Fruit fly (Drosophila melanogaster) whole organism, embryonic: ENCODE results near the gene CG34138.

Source experiments
- Ada2b ChIP-seq: fragments of 200-800 bp; sonication (Bioruptor generic); IDR thresholded peaks from 2 replicates; pipeline ENCODE4 v1.3.6; 2022; ENCODE audit warnings: missing biosample characterization, missing genetic modification characterization
- Adf1 ChIP-seq: fragments of 200-800 bp; sonication (Bioruptor generic); IDR thresholded peaks from 2 replicates; pipeline ENCODE4 v1.3.6; 2022; ENCODE audit warnings: missing biosample characterization, missing genetic modification characterization
- Atf6 ChIP-seq: fragments of 200-800 bp; sonication (Bioruptor generic); IDR thresholded peaks from 2 replicates; pipeline ENCODE4 v1.3.6; 2022; ENCODE audit warnings: missing biosample characterization, missing genetic modification characterization
- Bdp1 ChIP-seq: fragments of 200-800 bp; sonication (Bioruptor generic); optimal IDR thresholded peaks from 3 replicates; lab custom pipeline; 2016; ENCODE audit warnings: missing biosample characterization, missing genetic modification characterization
- CG10147 ChIP-seq: fragments of 200-800 bp; sonication (Bioruptor generic); optimal IDR thresholded peaks from 2 replicates; lab custom pipeline; 2019; ENCODE audit warnings: missing biosample characterization, mild to moderate bottlenecking, missing genetic modification characterization, moderate library complexity
- CG10979 ChIP-seq: fragments of 200-800 bp; sonication (Bioruptor generic); optimal IDR thresholded peaks from 2 replicates; lab custom pipeline; 2018; ENCODE audit warnings: missing biosample characterization, mild to moderate bottlenecking, missing genetic modification characterization, moderate library complexity
- CG11093 ChIP-seq: fragments of 200-800 bp; sonication (Bioruptor generic); IDR thresholded peaks from 3 replicates; pipeline ENCODE4 v1.3.6; 2022; ENCODE audit warnings: missing biosample characterization, missing genetic modification characterization
- CG11456 ChIP-seq: fragments of 200-800 bp; sonication (Bioruptor generic); IDR thresholded peaks from 3 replicates; pipeline ENCODE4 v1.3.6; 2022; ENCODE audit warnings: missing biosample characterization, missing genetic modification characterization
- CG11504 ChIP-seq: fragments of 200-800 bp; sonication (Bioruptor generic); optimal IDR thresholded peaks from 3 replicates; lab custom pipeline; 2019; ENCODE audit warnings: missing biosample characterization, mild to moderate bottlenecking, missing genetic modification characterization, moderate library complexity
- CG13894 ChIP-seq: fragments of 200-800 bp; sonication (Bioruptor generic); optimal IDR thresholded peaks from 3 replicates; lab custom pipeline; 2018; ENCODE audit warnings: missing biosample characterization, mild to moderate bottlenecking, missing genetic modification characterization, moderate library complexity
- CG14441 ChIP-seq: fragments of 200-800 bp; sonication (Bioruptor generic); IDR thresholded peaks from 2 replicates; pipeline ENCODE4 v1.3.6; 2022; ENCODE audit warnings: missing biosample characterization, missing genetic modification characterization
- CG15011 ChIP-seq: fragments of 200-800 bp; sonication (Bioruptor generic); optimal IDR thresholded peaks from 3 replicates; lab custom pipeline; 2018; ENCODE audit warnings: missing biosample characterization, mild to moderate bottlenecking, missing genetic modification characterization
- CG2116 ChIP-seq: fragments of 200-800 bp; sonication (Bioruptor generic); optimal IDR thresholded peaks from 3 replicates; lab custom pipeline; 2018; ENCODE audit warnings: missing biosample characterization, mild to moderate bottlenecking, missing genetic modification characterization
- CG2875 ChIP-seq: fragments of 200-800 bp; sonication (Bioruptor generic); optimal IDR thresholded peaks from 2 replicates; lab custom pipeline; 2017; ENCODE audit warnings: missing biosample characterization, mild to moderate bottlenecking, missing genetic modification characterization, missing genetic modification reagents
- CG34376 ChIP-seq: fragments of 200-800 bp; sonication (Bioruptor generic); optimal IDR thresholded peaks from 2 replicates; lab custom pipeline; 2018; ENCODE audit warnings: missing biosample characterization, mild to moderate bottlenecking, missing genetic modification characterization
- CG3838 ChIP-seq: fragments of 200-800 bp; sonication (Bioruptor generic); optimal IDR thresholded peaks from 3 replicates; lab custom pipeline; 2016; ENCODE audit warnings: missing biosample characterization, missing genetic modification characterization
- CG5180 ChIP-seq: fragments of 200-800 bp; sonication (Bioruptor generic); optimal IDR thresholded peaks from 3 replicates; lab custom pipeline; 2017; ENCODE audit warnings: missing biosample characterization, missing genetic modification characterization, mild to moderate bottlenecking, moderate library complexity, missing genetic modification reagents
- CG8089 ChIP-seq: fragments of 200-800 bp; sonication (Bioruptor generic); optimal IDR thresholded peaks from 3 replicates; lab custom pipeline; 2016; ENCODE audit warnings: missing biosample characterization, missing genetic modification characterization
- CG8765 ChIP-seq: fragments of 200-800 bp; sonication (Bioruptor generic); IDR thresholded peaks from 2 replicates; pipeline ENCODE4 v1.3.6; 2022; ENCODE audit warnings: missing biosample characterization, missing genetic modification characterization
- CG9932 ChIP-seq: fragments of 200-800 bp; sonication (Bioruptor generic); IDR thresholded peaks from 2 replicates; pipeline ENCODE4 v1.3.6; 2022; ENCODE audit warnings: missing biosample characterization, missing genetic modification characterization
- D19B ChIP-seq: fragments of 200-800 bp; sonication (Bioruptor generic); optimal IDR thresholded peaks from 2 replicates; lab custom pipeline; 2017; ENCODE audit warnings: missing biosample characterization, mild to moderate bottlenecking, missing genetic modification characterization
- Eip74EF ChIP-seq, 2 experiments: fragments of 200-800 bp in 1 of 2; fragments of >200 bp in 1 of 2; sonication (Bioruptor generic) in 1 of 2; optimal IDR thresholded peaks; 2 replicates each; lab custom pipeline; 2017 to 2019; ENCODE audit warnings: missing biosample characterization in 2 of 2, missing genetic modification characterization in 2 of 2, mild to moderate bottlenecking in 1 of 2, moderate library complexity in 1 of 2
- HLH4C ChIP-seq: fragments of 200-800 bp; sonication (Bioruptor generic); IDR thresholded peaks from 3 replicates; pipeline ENCODE4 v1.3.6; 2022; ENCODE audit warnings: missing biosample characterization, missing genetic modification characterization; ENCODE audit not compliant: partially characterized antibody
- HLHmδ ChIP-seq: fragments of 200-800 bp; sonication (Bioruptor generic); optimal IDR thresholded peaks from 2 replicates; lab custom pipeline; 2018; ENCODE audit warnings: missing biosample characterization, mild to moderate bottlenecking, missing genetic modification characterization, moderate library complexity
- Hmr ChIP-seq: fragments of 200-800 bp; sonication (Bioruptor generic); optimal IDR thresholded peaks from 3 replicates; lab custom pipeline; 2017; ENCODE audit warnings: mild to moderate bottlenecking, missing biosample characterization, missing genetic modification reagents, missing genetic modification characterization
- Lhr ChIP-seq: fragments of 200-800 bp; sonication (Bioruptor generic); optimal IDR thresholded peaks from 3 replicates; lab custom pipeline; 2017; ENCODE audit warnings: mild to moderate bottlenecking, missing biosample characterization, missing genetic modification reagents, missing genetic modification characterization
- PHDP ChIP-seq: fragments of 200-800 bp; sonication (Bioruptor generic); optimal IDR thresholded peaks from 3 replicates; lab custom pipeline; 2018; ENCODE audit warnings: missing biosample characterization, mild to moderate bottlenecking, missing genetic modification characterization, moderate library complexity
- Pdp1 ChIP-seq, 2 experiments: fragments of 200-800 bp; sonication (Bioruptor generic); optimal IDR thresholded peaks; 3 replicates each; lab custom pipeline; 2016; ENCODE audit warnings: missing biosample characterization in 2 of 2, missing genetic modification characterization in 2 of 2, mild to moderate bottlenecking in 1 of 2, moderate library complexity in 1 of 2
- cg ChIP-seq: fragments of 200-800 bp; sonication (Bioruptor generic); optimal IDR thresholded peaks from 3 replicates; lab custom pipeline; 2019; ENCODE audit warnings: missing biosample characterization, mild to moderate bottlenecking, missing genetic modification characterization, moderate library complexity
- chinmo ChIP-seq: fragments of 200-800 bp; sonication (Bioruptor generic); IDR thresholded peaks from 4 replicates; pipeline ENCODE4 v1.3.6; 2022; ENCODE audit warnings: missing biosample characterization, missing genetic modification characterization; ENCODE audit not compliant: partially characterized antibody
- ci ChIP-seq: fragments of 200-800 bp; sonication (Bioruptor generic); IDR thresholded peaks from 3 replicates; pipeline ENCODE4 v1.3.6; 2022; ENCODE audit warnings: missing biosample characterization, missing genetic modification characterization
- cwo ChIP-seq: fragments of 200-800 bp; sonication (Bioruptor generic); optimal IDR thresholded peaks from 3 replicates; lab custom pipeline; 2017; ENCODE audit warnings: missing biosample characterization, missing genetic modification characterization, mild to moderate bottlenecking, moderate library complexity, missing genetic modification reagents
- exex ChIP-seq: fragments of 200-800 bp; sonication (Bioruptor generic); optimal IDR thresholded peaks from 4 replicates; lab custom pipeline; 2018; ENCODE audit warnings: missing biosample characterization, mild to moderate bottlenecking, missing genetic modification characterization, moderate library complexity
- fd64A ChIP-seq: fragments of 200-800 bp; sonication (Bioruptor generic); optimal IDR thresholded peaks from 3 replicates; lab custom pipeline; 2018; ENCODE audit warnings: missing biosample characterization, mild to moderate bottlenecking, missing genetic modification characterization
- fu2 ChIP-seq: fragments of 200-800 bp; sonication (Bioruptor generic); optimal IDR thresholded peaks from 2 replicates; lab custom pipeline; 2016; ENCODE audit warnings: missing biosample characterization, missing genetic modification characterization
- gem ChIP-seq: fragments of 200-800 bp; sonication (Bioruptor generic); optimal IDR thresholded peaks from 2 replicates; lab custom pipeline; 2019; ENCODE audit warnings: missing biosample characterization, mild to moderate bottlenecking, missing genetic modification characterization, moderate library complexity
- grau ChIP-seq: fragments of 200-800 bp; optimal IDR thresholded peaks from 3 replicates; lab custom pipeline; 2019; ENCODE audit warnings: missing biosample characterization, mild to moderate bottlenecking, missing genetic modification characterization, moderate library complexity
- jing ChIP-seq: fragments of 200-800 bp; sonication (Bioruptor generic); optimal IDR thresholded peaks from 2 replicates; lab custom pipeline; 2018; ENCODE audit warnings: missing biosample characterization, mild to moderate bottlenecking, missing genetic modification characterization
- knrl ChIP-seq: fragments of 200-800 bp; sonication (Bioruptor generic); IDR thresholded peaks from 3 replicates; pipeline ENCODE4 v1.3.6; 2022; ENCODE audit warnings: missing biosample characterization, missing genetic modification characterization; ENCODE audit not compliant: partially characterized antibody
- lilli ChIP-seq: fragments of 200-800 bp; sonication (Bioruptor generic); optimal IDR thresholded peaks from 3 replicates; lab custom pipeline; 2016; ENCODE audit warnings: missing biosample characterization, missing genetic modification characterization
- lmd ChIP-seq: fragments of 200-800 bp; sonication (Bioruptor generic); IDR thresholded peaks from 2 replicates; pipeline ENCODE4 v1.3.6; 2022; ENCODE audit warnings: missing biosample characterization, missing genetic modification characterization
- pan ChIP-seq, 4 experiments: fragments of >200 bp in 3 of 4; fragments of 200-800 bp in 1 of 4; sonication (Bioruptor generic) in 1 of 4; optimal IDR thresholded peaks in 3 of 4; IDR thresholded peaks in 1 of 4; 2 replicates each; pipeline versions ENCODE4 v1.3.6 to Lab custom; 2017 to 2022; ENCODE audit warnings: missing biosample characterization in 2 of 4, missing genetic modification characterization in 2 of 4, mixed read lengths in 1 of 4
- pb ChIP-seq: fragments of 200-800 bp; sonication (Bioruptor generic); optimal IDR thresholded peaks from 3 replicates; lab custom pipeline; 2016; ENCODE audit warnings: missing biosample characterization, missing genetic modification characterization
- pho ChIP-seq: fragments of 200-800 bp; sonication (Bioruptor generic); optimal IDR thresholded peaks from 2 replicates; lab custom pipeline; 2016; ENCODE audit warnings: missing biosample characterization, missing genetic modification characterization
- salm ChIP-seq: fragments of 200-800 bp; sonication (Bioruptor generic); optimal IDR thresholded peaks from 2 replicates; lab custom pipeline; 2018; ENCODE audit warnings: missing biosample characterization, mild to moderate bottlenecking, missing genetic modification characterization
- schlank ChIP-seq: fragments of 200-800 bp; sonication (Bioruptor generic); optimal IDR thresholded peaks from 2 replicates; lab custom pipeline; 2018; ENCODE audit warnings: missing biosample characterization, mild to moderate bottlenecking, missing genetic modification characterization
- ssp ChIP-seq: fragments of 200-800 bp; sonication (Bioruptor generic); IDR thresholded peaks from 2 replicates; pipeline ENCODE4 v1.3.6; 2022; ENCODE audit warnings: missing biosample characterization, missing genetic modification characterization
- stc ChIP-seq: fragments of 200-800 bp; sonication (Bioruptor generic); IDR thresholded peaks from 2 replicates; pipeline ENCODE4 v1.3.6; 2022; ENCODE audit warnings: missing biosample characterization, missing genetic modification characterization
- sug ChIP-seq: fragments of 200-800 bp; optimal IDR thresholded peaks from 2 replicates; lab custom pipeline; 2019; ENCODE audit warnings: missing biosample characterization, mild to moderate bottlenecking, missing genetic modification characterization, moderate library complexity
- usp ChIP-seq: fragments of >200 bp; optimal IDR thresholded peaks from 2 replicates; lab custom pipeline; 2017; ENCODE audit warnings: missing biosample characterization, missing genetic modification characterization

CG34138 gene

DNA sequence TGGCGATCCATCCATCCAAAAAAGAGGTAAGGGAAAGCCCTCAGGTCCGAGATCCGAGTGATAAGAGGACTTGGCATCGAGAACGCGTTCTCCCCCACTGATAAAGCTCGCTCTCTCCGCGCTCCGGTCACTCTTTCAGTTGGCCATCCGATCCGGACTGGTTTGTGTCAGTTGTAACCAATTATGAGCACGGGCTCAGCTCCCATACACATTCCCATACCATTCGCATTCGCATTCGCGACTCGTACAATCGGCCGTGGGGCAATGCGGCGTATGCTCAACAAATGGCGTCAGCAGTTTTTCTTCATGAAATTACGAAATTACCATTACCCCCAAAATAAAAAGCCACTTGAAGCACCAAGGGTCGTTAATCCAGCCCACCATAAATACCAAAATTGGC is 10.3 kb upstream of the CG34138 start (continued):
- no peak for TF ChIP-seq pho
- no peak for TF ChIP-seq grau
- no peak for TF ChIP-seq Hmr
- no peak for TF ChIP-seq PHDP (tag; lab: Kevin White, UChicago)
- TF ChIP-seq CG8765 (GFP tag; lab: Robert Waterston, UW) = no peak
- TF ChIP-seq CG8089 (GFP tag; lab: Kevin White, UChicago) = no peak
- no peak for TF ChIP-seq ssp (GFP tag; lab: Robert Waterston, UW)
- TF ChIP-seq lilli (GFP tag; lab: Kevin White, UChicago) = no peak
- no peak for TF ChIP-seq Eip74EF (GFP tag; optimal IDR thresholded peaks at IDR 0.05; lab: Kevin White, UChicago)
- TF ChIP-seq fu2 = no peak
- TF ChIP-seq CG2875 (GFP tag; lab: Kevin White, UChicago) = no peak
- TF ChIP-seq pan (optimal IDR thresholded peaks at IDR 0.05; lab: Kevin White, UChicago) = no peak
- peak in 1 of 2 experiments; percentile 30 for TF ChIP-seq pan (GFP tag; optimal IDR thresholded peaks at IDR 0.05 in 1 of 2, IDR thresholded peaks at IDR 0.05 in 1 of 2)
- no peak for TF ChIP-seq ci (GFP tag; lab: Robert Waterston, UW)
- no peak for TF ChIP-seq salm (tag; lab: Kevin White, UChicago)
- peak; percentile 75; the same call in 1 of the 4 replicates for TF ChIP-seq chinmo (GFP tag; lab: Robert Waterston, UW)
- TF ChIP-seq Bdp1 (GFP tag; lab: Kevin White, UChicago) = no peak
- no peak for TF ChIP-seq CG15011 (GFP tag; lab: Kevin White, UChicago)
- TF ChIP-seq CG9932 (GFP tag; lab: Robert Waterston, UW) = no peak
- TF ChIP-seq gem (tag; lab: Kevin White, UChicago) = peak; percentile 68
- TF ChIP-seq Pdp1 (GFP tag; optimal IDR thresholded peaks at IDR 0.05; lab: Kevin White, UChicago) = no peak
- TF ChIP-seq CG5180 (GFP tag; lab: Kevin White, UChicago) = no peak
- TF ChIP-seq knrl (GFP tag; lab: Robert Waterston, UW) = no peak
- TF ChIP-seq CG11456 = no peak
- TF ChIP-seq CG34376 (GFP tag; lab: Kevin White, UChicago) = no peak
- TF ChIP-seq stc (GFP tag; lab: Robert Waterston, UW) = no peak
- TF ChIP-seq Ada2b (GFP tag; lab: Robert Waterston, UW) = no peak
- no peak for TF ChIP-seq Lhr (GFP tag; lab: Kevin White, UChicago)
- TF ChIP-seq cg = no peak
- TF ChIP-seq jing (GFP tag; lab: Kevin White, UChicago) = no peak
- TF ChIP-seq CG11504 = no peak
- no peak for TF ChIP-seq CG11093 (GFP tag; lab: Robert Waterston, UW)
- peak; percentile 59 for TF ChIP-seq CG13894 (tag; lab: Kevin White, UChicago)
- TF ChIP-seq CG10147 (GFP tag; lab: Kevin White, UChicago) = peak; percentile 22
- TF ChIP-seq lmd (GFP tag; lab: Robert Waterston, UW) = no peak
- no peak for TF ChIP-seq CG3838 (GFP tag; lab: Kevin White, UChicago)
- TF ChIP-seq HLHmδ (GFP tag; lab: Kevin White, UChicago) = no peak
- TF ChIP-seq sug (tag; lab: Kevin White, UChicago) = peak; percentile 68
- TF ChIP-seq CG10979 (tag; lab: Kevin White, UChicago) = no peak
- peak; percentile 19 for TF ChIP-seq exex (tag; lab: Kevin White, UChicago)
- TF ChIP-seq usp (GFP tag; lab: Kevin White, UChicago) = no peak
- no peak for TF ChIP-seq CG14441 (GFP tag; lab: Robert Waterston, UW)
- TF ChIP-seq D19B (GFP tag; lab: Kevin White, UChicago) = no peak
- no peak for TF ChIP-seq fd64A (GFP tag; lab: Kevin White, UChicago)
- TF ChIP-seq pb (GFP tag; lab: Kevin White, UChicago) = no peak
- TF ChIP-seq cwo (GFP tag; lab: Kevin White, UChicago) = no peak
- TF ChIP-seq schlank (tag; lab: Kevin White, UChicago) = no peak
- TF ChIP-seq CG2116 = no peak
- TF ChIP-seq Atf6 = no peak
- no peak for TF ChIP-seq HLH4C (GFP tag; lab: Robert Waterston, UW)
- TF ChIP-seq Adf1 (GFP tag; lab: Robert Waterston, UW) = no peak
